Worm (Caenorhabditis elegans): ENCODE results near the gene pat-2.

Gene pat-2

ce11 chrIII:8873990-8874668 is 55.4 kb downstream of the pat-2 start (continued):
- TF ChIP-seq lsy-2 (tag; optimal IDR thresholded peaks at IDR 0.05), result peak; percentile 70 to 86
- no peak for TF ChIP-seq elt-3 (tag; optimal IDR thresholded peaks at IDR 0.05)
- no peak for TF ChIP-seq nhr-23 (tag; optimal IDR thresholded peaks at IDR 0.05)
- TF ChIP-seq nhr-6 (tag; optimal IDR thresholded peaks at IDR 0.05), result peak; percentile 73
- TF ChIP-seq peb-1 (tag; optimal IDR thresholded peaks at IDR 0.05), result no peak
